Fruit fly (Drosophila melanogaster): ENCODE measurements around the gene chico.

chico gene

DNA sequence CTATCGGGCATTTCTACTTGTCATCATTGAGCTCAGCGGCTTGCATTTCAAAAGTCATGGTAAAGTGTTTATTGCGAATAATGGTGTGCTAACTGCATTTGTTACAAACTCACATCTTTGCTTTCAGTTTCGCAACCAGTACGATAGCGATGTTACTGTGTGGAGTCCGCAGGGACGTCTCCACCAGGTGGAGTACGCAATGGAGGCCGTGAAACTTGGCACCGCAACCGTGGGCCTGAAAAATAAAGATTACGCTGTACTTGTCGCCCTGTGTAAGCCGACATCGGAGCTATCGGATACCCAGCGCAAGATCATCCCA lies 25.5 kb downstream of the chico start (continued):
- TF ChIP-seq C15 (GFP tag; IDR thresholded peaks at IDR 0.05) = no peak
- TF ChIP-seq emc (GFP tag; optimal IDR thresholded peaks at IDR 0.05) = no peak
- no peak for TF ChIP-seq sqz (GFP tag; optimal IDR thresholded peaks at IDR 0.05)
- no peak for TF ChIP-seq z (GFP tag; IDR thresholded peaks at IDR 0.05)
- no peak for TF ChIP-seq abd-A (tag; optimal IDR thresholded peaks at IDR 0.05)
- no peak for TF ChIP-seq Abd-B (GFP tag; optimal IDR thresholded peaks at IDR 0.05)
- TF ChIP-seq nom (GFP tag; optimal IDR thresholded peaks at IDR 0.05) = peak; percentile 5
- no peak for TF ChIP-seq otp (GFP tag; IDR thresholded peaks at IDR 0.05)
- no peak for TF ChIP-seq wek (GFP tag; optimal IDR thresholded peaks at IDR 0.05)
- TF ChIP-seq phol (tag; optimal IDR thresholded peaks at IDR 0.05) = no peak
- no peak for TF ChIP-seq CG15601 (tag; optimal IDR thresholded peaks at IDR 0.05)
- TF ChIP-seq corto (GFP tag; optimal IDR thresholded peaks at IDR 0.05) = no peak
- TF ChIP-seq E2f2 (GFP tag; IDR thresholded peaks at IDR 0.05) = peak; percentile 25; the same call in 1 of the 2 replicates
- no peak for TF ChIP-seq bab2 (GFP tag; optimal IDR thresholded peaks at IDR 0.05)
- TF ChIP-seq sna (GFP tag; IDR thresholded peaks at IDR 0.05; ENCODE audit: partially characterized antibody) = 0 out of 2 replicates have a peak, but pooled peaks have one; percentile 3
- no peak for TF ChIP-seq Deaf1 (tag; optimal IDR thresholded peaks at IDR 0.05)
- no peak for TF ChIP-seq run (tag; optimal IDR thresholded peaks at IDR 0.05)
- no peak for TF ChIP-seq CG17359 (tag; optimal IDR thresholded peaks at IDR 0.05)

DNA sequence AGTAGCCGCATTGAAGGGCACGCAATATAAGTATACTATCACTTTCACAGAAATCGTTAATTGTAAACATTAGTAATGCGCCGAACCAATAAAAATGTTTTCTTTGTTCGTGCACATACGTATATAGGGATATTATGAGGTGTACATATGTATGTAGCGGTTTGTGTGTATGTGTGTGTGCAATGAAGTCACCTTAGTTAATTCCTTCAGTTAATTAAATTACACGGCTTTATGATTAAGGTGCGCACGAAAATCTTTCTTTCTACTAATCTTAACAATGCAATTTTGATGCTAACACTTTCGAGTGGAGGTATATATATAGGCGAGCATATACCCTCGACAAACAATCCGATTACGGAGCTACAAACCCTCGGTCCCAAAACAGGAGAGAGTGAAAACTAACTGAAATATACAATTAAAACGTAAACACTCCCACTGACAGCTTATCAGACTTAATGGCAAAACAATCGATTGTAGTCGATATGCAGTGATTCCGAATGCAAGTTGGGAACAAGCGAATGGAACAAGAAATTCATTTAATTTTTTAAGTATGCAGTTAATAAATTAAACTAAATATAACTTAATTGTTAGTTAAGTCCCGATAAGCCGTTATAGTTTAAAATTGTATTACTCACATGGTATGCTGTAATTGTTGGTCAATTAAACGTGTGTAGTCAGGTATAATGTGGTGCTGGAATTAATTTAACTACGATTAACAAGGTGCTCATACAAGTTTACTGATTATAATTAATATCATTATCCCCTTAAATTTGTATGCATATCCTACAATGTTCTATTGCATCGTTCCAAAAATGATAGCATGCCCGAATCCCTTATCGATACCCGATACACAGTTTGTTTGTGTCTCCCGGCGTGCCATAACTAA lies 26.1 kb downstream of the chico start, which contains the start of the genes Npc1a and Prosalpha6:
Gene Npc1a, minus strand, starts transcription at position 716 of the 886 bp plus-strand sequence.
Gene Prosalpha6, plus strand, starts transcription at position 851 of the 886 bp plus-strand sequence.
- TF ChIP-seq tup (GFP tag; optimal IDR thresholded peaks at IDR 0.05) (no peak), D19B (GFP tag; optimal IDR thresholded peaks at IDR 0.05) (peak; percentile 11), hbn (GFP tag; IDR thresholded peaks at IDR 0.05; ENCODE audit: partially characterized antibody) (peak; percentile 54), CG13287 (GFP tag; IDR thresholded peaks at IDR 0.05; ENCODE audit: partially characterized antibody) (peak; percentile 62), CG12104 (GFP tag; optimal IDR thresholded peaks at IDR 0.05) (no peak), gfzf (GFP tag; optimal IDR thresholded peaks at IDR 0.05) (peak; percentile 8), CG43689 (GFP tag; IDR thresholded peaks at IDR 0.05) (no peak), cg (GFP tag; optimal IDR thresholded peaks at IDR 0.05) (peak; percentile 69), psq (GFP tag; optimal IDR thresholded peaks at IDR 0.05) (no peak), cad (GFP tag; optimal IDR thresholded peaks at IDR 0.05) (no peak), CG16779 (GFP tag; IDR thresholded peaks at IDR 0.05) (no peak), CG17359 (tag; optimal IDR thresholded peaks at IDR 0.05) (no peak), CG3838 (GFP tag; optimal IDR thresholded peaks at IDR 0.05) (no peak), Xbp1 (GFP tag; optimal IDR thresholded peaks at IDR 0.05) (peak; percentile 15), zen (tag; optimal IDR thresholded peaks at IDR 0.05) (peak; percentile 70), Lhr (GFP tag; optimal IDR thresholded peaks at IDR 0.05) (peak; percentile 33), Med (GFP tag) (peak; percentile 79), ewg (GFP tag; optimal IDR thresholded peaks at IDR 0.05) (no peak), pita (GFP tag; optimal IDR thresholded peaks at IDR 0.05) (no peak), CG17186 (GFP tag; optimal IDR thresholded peaks at IDR 0.05) (peak; percentile 12), mirr (GFP tag; optimal IDR thresholded peaks at IDR 0.05) (peak; percentile 26), zfh2 (GFP tag; optimal IDR thresholded peaks at IDR 0.05) (peak; percentile 25), Poxn (GFP tag; IDR thresholded peaks at IDR 0.05) (no peak), inv (GFP tag; IDR thresholded peaks at IDR 0.05; ENCODE audit: partially characterized antibody) (peak; percentile 66; the same call in 1 of the 2 replicates), CG42726 (GFP tag; IDR thresholded peaks at IDR 0.05; ENCODE audit: partially characterized antibody) (no peak), tgo (GFP tag; IDR thresholded peaks at IDR 0.05) (no peak), CG15073 (GFP tag; optimal IDR thresholded peaks at IDR 0.05) (no peak), NC2α (GFP tag; optimal IDR thresholded peaks at IDR 0.05) (peak; percentile 25), peb (GFP tag; IDR thresholded peaks at IDR 0.05) (no peak), zfh1 (GFP tag; IDR thresholded peaks at IDR 0.05) (no peak), prd (optimal IDR thresholded peaks at IDR 0.05) (no peak), prd (GFP tag; IDR thresholded peaks at IDR 0.05) (no peak)
